Worm (Caenorhabditis elegans) whole organism, late embryonic: ENCODE results near the gene F22E5.23.

Experiments used
- K02D7.2 ChIP-seq: sonication (generic microtip); optimal IDR thresholded peaks from 2 replicates; lab custom pipeline; 2017; ENCODE audit warnings: mild to moderate bottlenecking, missing genetic modification characterization, missing compliant biosample characterization
- T23F11.4 ChIP-seq: fragments of 200-800 bp; sonication (Bioruptor generic); optimal IDR thresholded peaks from 2 replicates; lab custom pipeline; 2018; ENCODE audit warnings: mild to moderate bottlenecking, missing genetic modification characterization, missing compliant biosample characterization
- ama-1 ChIP-seq: fragments of 150-350 bp; optimal IDR thresholded peaks from 2 replicates; lab custom pipeline; 2014
- ceh-2 ChIP-seq: sonication (generic microtip); optimal IDR thresholded peaks from 2 replicates; lab custom pipeline; 2016; ENCODE audit warnings: missing genotype, missing genetic modification characterization, missing compliant biosample characterization
- ceh-30 ChIP-seq: fragments of 150-350 bp; optimal IDR thresholded peaks from 2 replicates; lab custom pipeline; 2014; ENCODE audit warnings: missing biosample characterization, missing genetic modification characterization
- eyg-1 ChIP-seq: sonication (generic microtip); optimal IDR thresholded peaks from 2 replicates; lab custom pipeline; 2016; ENCODE audit warnings: missing genotype, missing genetic modification characterization, missing compliant biosample characterization
- fkh-10 ChIP-seq: fragments of 150-350 bp; optimal IDR thresholded peaks from 2 replicates; lab custom pipeline; 2014; ENCODE audit warnings: missing biosample characterization, missing genetic modification reagents, missing genetic modification characterization
- gmeb-2 ChIP-seq: sonication (generic microtip); optimal IDR thresholded peaks from 2 replicates; lab custom pipeline; 2016; ENCODE audit warnings: missing genetic modification characterization, inconsistent platforms, missing compliant biosample characterization
- odd-2 ChIP-seq: sonication (generic microtip); optimal IDR thresholded peaks from 2 replicates; lab custom pipeline; 2017; ENCODE audit warnings: antibody characterized with exemption, mild to moderate bottlenecking, missing genetic modification characterization, missing compliant biosample characterization
- pha-2 ChIP-seq: sonication (generic microtip); optimal IDR thresholded peaks from 2 replicates; lab custom pipeline; 2017; ENCODE audit warnings: mild to moderate bottlenecking, missing genetic modification characterization, missing compliant biosample characterization
- pqm-1 ChIP-seq: sonication (generic microtip); optimal IDR thresholded peaks from 2 replicates; lab custom pipeline; 2016; ENCODE audit warnings: missing genetic modification characterization, missing compliant biosample characterization

DNA sequence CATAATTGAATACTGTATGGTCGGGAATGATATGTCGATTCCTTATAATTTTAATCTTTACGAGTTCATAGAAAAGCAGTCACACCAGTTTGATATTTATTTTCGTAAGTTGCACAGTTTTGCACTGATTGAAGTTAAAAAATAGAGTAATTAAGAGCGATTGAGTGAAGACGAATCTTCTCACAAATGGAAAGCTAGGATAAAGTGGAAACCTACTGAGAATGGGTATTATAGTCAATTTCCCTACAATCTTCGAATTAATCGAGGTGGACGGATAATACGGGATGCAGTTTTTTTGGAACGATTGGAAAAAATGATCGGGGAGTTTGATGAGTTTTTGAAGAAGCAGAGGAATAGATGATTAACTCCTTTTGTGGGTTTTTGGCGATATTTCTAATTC lies at the start of gene F22E5.23:
- no peak for TF ChIP-seq gmeb-2 (tag; lab: Kevin White, UChicago)
- no peak for TF ChIP-seq pqm-1 (tag; lab: Kevin White, UChicago)
- TF ChIP-seq odd-2 (tag; lab: Kevin White, UChicago): no peak
- no peak for TF ChIP-seq ceh-2 (tag; lab: Kevin White, UChicago)
- TF ChIP-seq T23F11.4 (GFP tag; lab: Kevin White, UChicago): no peak
- TF ChIP-seq fkh-10 (GFP tag; lab: Kevin White, UChicago): no peak
- no peak for TF ChIP-seq ceh-30 (tag; lab: Kevin White, UChicago)
- no peak for TF ChIP-seq pha-2 (tag; lab: Kevin White, UChicago)
- TF ChIP-seq eyg-1 (tag; lab: Kevin White, UChicago): no peak
- TF ChIP-seq ama-1 (lab: Kevin White, UChicago): no peak
- TF ChIP-seq K02D7.2 (tag; lab: Kevin White, UChicago): no peak
